Worm (Caenorhabditis elegans) whole organism, L1 larva: ENCODE data around the gene cct-6.
A peak's percentile ranks its signal among the peaks of the same experiment; 100 is the strongest.

ENCODE experiments used
- Y116A8C.19 ChIP-seq: sonication (generic microtip); optimal IDR thresholded peaks from 2 replicates; lab custom pipeline; 2016; ENCODE audit warnings: missing compliant biosample characterization, missing genetic modification characterization, borderline replicate concordance
- aly-2 ChIP-seq: fragments of 150-350 bp; optimal IDR thresholded peaks from 2 replicates; lab custom pipeline; 2014; ENCODE audit warnings: missing biosample characterization, missing genetic modification characterization
- ama-1 ChIP-seq: fragments of 150-350 bp; optimal IDR thresholded peaks from 2 replicates; lab custom pipeline; 2014
- blmp-1 ChIP-seq: fragments of 150-350 bp; optimal IDR thresholded peaks from 2 replicates; lab custom pipeline; 2014; ENCODE audit warnings: missing biosample characterization, missing genetic modification characterization
- ceh-63 ChIP-seq: fragments of 200-800 bp; sonication (Bioruptor generic); optimal IDR thresholded peaks from 2 replicates; lab custom pipeline; 2018; ENCODE audit warnings: mild to moderate bottlenecking, missing genetic modification characterization, missing compliant biosample characterization
- ceh-8 ChIP-seq: fragments of 200-800 bp; sonication (Bioruptor generic); optimal IDR thresholded peaks from 2 replicates; lab custom pipeline; 2018; ENCODE audit warnings: mild to moderate bottlenecking, missing genetic modification characterization, moderate library complexity, missing compliant biosample characterization
- ceh-88 ChIP-seq: fragments of 200-800 bp; sonication (Bioruptor generic); IDR thresholded peaks from 2 replicates; pipeline ENCODE4 v1.3.6; 2022; ENCODE audit warnings: missing genetic modification characterization, missing compliant biosample characterization
- dpl-1 ChIP-seq, 3 experiments: fragments of 150-350 bp in 2 of 3; sonication (generic microtip) in 1 of 3; optimal IDR thresholded peaks; 2 replicates each; lab custom pipeline; 2014 to 2017; ENCODE audit warnings: missing biosample characterization in 3 of 3, missing genetic modification characterization in 3 of 3, missing genetic modification reagents in 3 of 3
- dsc-1 ChIP-seq: sonication (generic microtip); optimal IDR thresholded peaks from 2 replicates; lab custom pipeline; 2016; ENCODE audit warnings: mild to moderate bottlenecking, missing genetic modification characterization, missing compliant biosample characterization
- efl-1 ChIP-seq, 4 experiments: fragments of 150-350 bp; optimal IDR thresholded peaks in 3 of 4; peaks in 1 of 4; 1 replicate in 1 of 4; 2 replicates in 3 of 4; lab custom pipeline; 2014; ENCODE audit warnings: missing biosample characterization in 2 of 4, missing genetic modification characterization in 2 of 4, missing genetic modification reagents in 2 of 4
- egl-27 ChIP-seq, 2 experiments: fragments of 150-350 bp in 1 of 2; sonication (generic microtip); optimal IDR thresholded peaks; 3 replicates each; lab custom pipeline; 2017 to 2018; ENCODE audit warnings: missing biosample characterization in 2 of 2, missing genetic modification characterization in 2 of 2, missing genetic modification reagents in 2 of 2
- elt-2 ChIP-seq: sonication (generic microtip); optimal IDR thresholded peaks from 2 replicates; lab custom pipeline; 2016; ENCODE audit warnings: missing genetic modification characterization, mild to moderate bottlenecking, inconsistent platforms, missing compliant biosample characterization, missing genetic modification reagents
- ets-5 ChIP-seq: fragments of 200-800 bp; sonication (Bioruptor generic); IDR thresholded peaks from 2 replicates; pipeline ENCODE4 v1.3.6; 2022; ENCODE audit warnings: missing genetic modification characterization, missing compliant biosample characterization
- fkh-4 ChIP-seq: sonication (generic microtip); optimal IDR thresholded peaks from 2 replicates; lab custom pipeline; 2016; ENCODE audit warnings: missing compliant biosample characterization, missing genetic modification characterization, borderline replicate concordance
- hlh-4 ChIP-seq: sonication (generic microtip); optimal IDR thresholded peaks from 2 replicates; lab custom pipeline; 2016; ENCODE audit warnings: mild to moderate bottlenecking, missing genetic modification characterization, missing compliant biosample characterization
- irx-1 ChIP-seq: sonication (generic microtip); optimal IDR thresholded peaks from 2 replicates; lab custom pipeline; 2016; ENCODE audit warnings: missing genetic modification characterization, missing compliant biosample characterization
- jun-1 ChIP-seq: fragments of 150-350 bp; optimal IDR thresholded peaks from 2 replicates; lab custom pipeline; 2014; ENCODE audit warnings: missing biosample characterization, missing genetic modification reagents, missing genetic modification characterization
- lin-13 ChIP-seq: fragments of 150-350 bp; optimal IDR thresholded peaks from 2 replicates; lab custom pipeline; 2014; ENCODE audit warnings: missing biosample characterization, missing genetic modification reagents, missing genetic modification characterization
- lin-35 ChIP-seq, 2 experiments: fragments of 150-350 bp; optimal IDR thresholded peaks; 2 replicates each; lab custom pipeline; 2014; ENCODE audit warnings: missing biosample characterization in 2 of 2, missing genetic modification characterization in 2 of 2, missing genetic modification reagents in 2 of 2
- lir-3 ChIP-seq: sonication (generic microtip); optimal IDR thresholded peaks from 2 replicates; lab custom pipeline; 2016; ENCODE audit warnings: mild to moderate bottlenecking, missing genetic modification characterization, moderate library complexity, missing compliant biosample characterization; ENCODE audit not compliant: poor library complexity
- lsy-2 ChIP-seq, 2 experiments: fragments of 150-350 bp; optimal IDR thresholded peaks; 2 replicates each; lab custom pipeline; 2014; ENCODE audit warnings: missing biosample characterization in 2 of 2, missing genetic modification characterization in 2 of 2
- mab-9 ChIP-seq: fragments of 200-800 bp; sonication (Bioruptor generic); IDR thresholded peaks from 2 replicates; pipeline ENCODE4 v1.3.6; 2022; ENCODE audit warnings: missing genetic modification reagents, missing genetic modification characterization, missing compliant biosample characterization
- mep-1 ChIP-seq: fragments of 150-350 bp; optimal IDR thresholded peaks from 2 replicates; lab custom pipeline; 2014; ENCODE audit warnings: missing biosample characterization, missing genetic modification characterization
- nhr-11 ChIP-seq: fragments of 150-350 bp; optimal IDR thresholded peaks from 2 replicates; lab custom pipeline; 2014; ENCODE audit warnings: missing biosample characterization, missing genetic modification characterization
- nhr-19 ChIP-seq: fragments of 200-800 bp; sonication (Bioruptor generic); conservative IDR thresholded peaks from 2 replicates; pipeline ENCODE4 v1.3.6; 2022; ENCODE audit warnings: missing genetic modification characterization, missing compliant biosample characterization
- nhr-237 ChIP-seq: fragments of 150-350 bp; optimal IDR thresholded peaks from 2 replicates; lab custom pipeline; 2014; ENCODE audit warnings: missing biosample characterization, missing genetic modification characterization
- nhr-28 ChIP-seq: fragments of 150-350 bp; optimal IDR thresholded peaks from 2 replicates; lab custom pipeline; 2014; ENCODE audit warnings: missing biosample characterization, missing genetic modification characterization
- nhr-47 ChIP-seq: sonication (generic microtip); optimal IDR thresholded peaks from 2 replicates; lab custom pipeline; 2016; ENCODE audit warnings: mild to moderate bottlenecking, missing genetic modification characterization, moderate library complexity, missing compliant biosample characterization
- nhr-71 ChIP-seq: sonication (generic microtip); optimal IDR thresholded peaks from 2 replicates; lab custom pipeline; 2016; ENCODE audit warnings: mild to moderate bottlenecking, missing genetic modification characterization, moderate library complexity, missing compliant biosample characterization
- nhr-76 ChIP-seq: sonication (generic microtip); optimal IDR thresholded peaks from 2 replicates; lab custom pipeline; 2017; ENCODE audit warnings: missing biosample characterization, missing genetic modification characterization
- nhr-77 ChIP-seq: fragments of 150-350 bp; optimal IDR thresholded peaks from 2 replicates; lab custom pipeline; 2014; ENCODE audit warnings: missing biosample characterization, missing genetic modification characterization
- nhr-84 ChIP-seq: sonication (generic microtip); optimal IDR thresholded peaks from 2 replicates; lab custom pipeline; 2017; ENCODE audit warnings: missing biosample characterization, missing genetic modification characterization
- nhr-85 ChIP-seq: sonication (generic microtip); peaks from one replicate; lab custom pipeline; 2016; ENCODE audit warnings: missing genetic modification characterization, inconsistent platforms, missing compliant biosample characterization
- pqm-1 ChIP-seq: sonication (generic microtip); optimal IDR thresholded peaks from 3 replicates; lab custom pipeline; 2017; ENCODE audit warnings: missing biosample characterization, missing genetic modification characterization
- skn-1 ChIP-seq: fragments of 150-350 bp; optimal IDR thresholded peaks from 2 replicates; lab custom pipeline; 2014; ENCODE audit warnings: missing biosample characterization, missing genetic modification characterization
- sptf-1 ChIP-seq: fragments of 150-350 bp; optimal IDR thresholded peaks from 2 replicates; lab custom pipeline; 2014; ENCODE audit warnings: missing biosample characterization, missing genetic modification characterization
- swsn-7 ChIP-seq: sonication (generic microtip); optimal IDR thresholded peaks from 2 replicates; lab custom pipeline; 2016; ENCODE audit warnings: missing genetic modification characterization, missing compliant biosample characterization
- tlp-1 ChIP-seq: fragments of 150-350 bp; optimal IDR thresholded peaks from 2 replicates; lab custom pipeline; 2014; ENCODE audit warnings: missing biosample characterization, missing genetic modification characterization
- unc-30 ChIP-seq: sonication (generic microtip); optimal IDR thresholded peaks from 2 replicates; lab custom pipeline; 2017; ENCODE audit warnings: missing biosample characterization, missing genetic modification characterization
- unc-62 ChIP-seq: fragments of 150-350 bp; optimal IDR thresholded peaks from 2 replicates; lab custom pipeline; 2014; ENCODE audit warnings: missing biosample characterization, missing genetic modification reagents, missing genetic modification characterization
- unc-86 ChIP-seq: sonication (generic microtip); optimal IDR thresholded peaks from 2 replicates; lab custom pipeline; 2016; ENCODE audit warnings: missing genetic modification characterization, missing compliant biosample characterization
- xbp-1 ChIP-seq: sonication (generic microtip); optimal IDR thresholded peaks from 2 replicates; lab custom pipeline; 2016; ENCODE audit warnings: missing genetic modification characterization, missing compliant biosample characterization
- zag-1 ChIP-seq: fragments of 150-350 bp; optimal IDR thresholded peaks from 2 replicates; lab custom pipeline; 2014; ENCODE audit warnings: missing biosample characterization, missing genetic modification characterization
- ztf-11 ChIP-seq, 2 experiments: sonication (generic microtip); optimal IDR thresholded peaks; 2 replicates each; lab custom pipeline; 2016 to 2017; ENCODE audit warnings: missing genetic modification characterization in 2 of 2, missing biosample characterization in 1 of 2, missing compliant biosample characterization in 1 of 2

cct-6 gene

ce11 chrIII:5868401-5868800 is 12.9 kb upstream of the cct-6 start, which contains the start of gene eng-1:
Gene eng-1, minus strand, starts transcription at chrIII:5868501.
- no peak for TF ChIP-seq ets-5 (GFP tag; lab: Robert Waterston, UW)
- TF ChIP-seq skn-1 (tag; lab: Kevin White, UChicago): no peak
- no peak for TF ChIP-seq lir-3 (tag; lab: Kevin White, UChicago)
- no peak for TF ChIP-seq nhr-47 (tag; lab: Kevin White, UChicago)
- TF ChIP-seq xbp-1 (tag; lab: Kevin White, UChicago): no peak
- TF ChIP-seq sptf-1 (tag; lab: Kevin White, UChicago): no peak
- no peak for TF ChIP-seq jun-1 (tag; lab: Kevin White, UChicago)
- TF ChIP-seq dsc-1: no peak

ce11 chrIII:5864270-5864669 is 8.8 kb upstream of the cct-6 start, which contains the start of gene rabn-5:
Gene rabn-5, plus strand, starts transcription at chrIII:5864553.
- TF ChIP-seq mep-1 (tag; lab: Kevin White, UChicago) (peak; percentile 16), efl-1 (optimal IDR thresholded peaks at IDR 0.05; lab: Kevin White, UChicago) (peak; percentile 13 to 19), efl-1 (GFP tag; optimal IDR thresholded peaks at IDR 0.05 in 1 of 2; lab: Kevin White, UChicago) (peak in 1 of 2 experiments; percentile 51), nhr-28 (tag; lab: Kevin White, UChicago) (no peak), lsy-2 (tag; optimal IDR thresholded peaks at IDR 0.05; lab: Kevin White, UChicago) (peak in 1 of 2 experiments; percentile 2), nhr-84 (no peak), aly-2 (no peak), ets-5 (GFP tag; lab: Robert Waterston, UW) (no peak), dpl-1 (GFP tag; optimal IDR thresholded peaks at IDR 0.05; lab: Kevin White, UChicago) (peak in 1 of 3 experiments; percentile 59)

ce11 chrIII:5863774-5864173 is 8.3 kb upstream of the cct-6 start, which contains the start of gene dnpp-1:
Gene dnpp-1, minus strand, starts transcription at chrIII:5863803.
- TF ChIP-seq lin-35 (GFP tag; optimal IDR thresholded peaks at IDR 0.05; lab: Kevin White, UChicago) (peak in 1 of 2 experiments; percentile 25), ama-1 (no peak), nhr-76 (no peak), tlp-1 (tag; lab: Kevin White, UChicago) (peak; percentile 25), elt-2 (tag; lab: Kevin White, UChicago) (peak; percentile 78), blmp-1 (tag; lab: Kevin White, UChicago) (peak; percentile 62), fkh-4 (tag; lab: Kevin White, UChicago) (no peak), ceh-8 (GFP tag; lab: Kevin White, UChicago) (no peak), pqm-1 (tag; lab: Kevin White, UChicago) (peak; percentile 36), unc-30 (tag; lab: Kevin White, UChicago) (no peak)
- TF ChIP-seq, all 84 proteins: peak for 5

ce11 chrIII:5859008-5859407 is 3.5 kb upstream of the cct-6 start, which contains the start of gene dpf-4:
Gene dpf-4, plus strand, starts transcription at chrIII:5859308.
- TF ChIP-seq nhr-76 (no peak), efl-1 (optimal IDR thresholded peaks at IDR 0.05; lab: Kevin White, UChicago) (no peak), efl-1 (GFP tag; optimal IDR thresholded peaks at IDR 0.05 in 1 of 2; lab: Kevin White, UChicago) (peak in 1 of 2 experiments; percentile 75)
- TF ChIP-seq, all 84 proteins: peak for 1

ce11 chrIII:5853240-5853639 is 2.2 kb downstream of the cct-6 start, which contains the start of gene ddx-23:
Gene ddx-23, minus strand, starts transcription at chrIII:5853269.
- TF ChIP-seq nhr-85 (tag; lab: Kevin White, UChicago): no peak
- no peak for TF ChIP-seq unc-62 (GFP tag; lab: Kevin White, UChicago)
- no peak for TF ChIP-seq nhr-11
- no peak for TF ChIP-seq nhr-77 (tag; lab: Kevin White, UChicago)
- no peak for TF ChIP-seq nhr-237 (tag; lab: Kevin White, UChicago)
- TF ChIP-seq irx-1: no peak
- TF ChIP-seq ceh-88 (GFP tag; lab: Robert Waterston, UW): no peak
- peak; percentile 16 for TF ChIP-seq xbp-1 (tag; lab: Kevin White, UChicago)
- 0 out of 2 replicates have a peak, but pooled peaks have one; percentile 2 for TF ChIP-seq nhr-19 (GFP tag; lab: Robert Waterston, UW)
- TF ChIP-seq zag-1: no peak
- peak; percentile 12 for TF ChIP-seq swsn-7 (tag; lab: Kevin White, UChicago)
- no peak for TF ChIP-seq blmp-1 (tag; lab: Kevin White, UChicago)
- no peak for TF ChIP-seq hlh-4 (tag; lab: Kevin White, UChicago)
- peak; percentile 55 for TF ChIP-seq nhr-47 (tag; lab: Kevin White, UChicago)
- no peak for TF ChIP-seq ceh-63 (GFP tag; lab: Kevin White, UChicago)
- TF ChIP-seq Y116A8C.19 (tag; lab: Kevin White, UChicago): no peak
- TF ChIP-seq fkh-4 (tag; lab: Kevin White, UChicago): no peak
- TF ChIP-seq mab-9 (GFP tag; lab: Robert Waterston, UW): 0 out of 2 replicates have a peak, but pooled peaks have one; percentile 6
- TF ChIP-seq egl-27 (tag; optimal IDR thresholded peaks at IDR 0.05; lab: Kevin White, UChicago): no peak
- peak; percentile 54 for TF ChIP-seq nhr-71
- peak in 1 of 2 experiments; percentile 46 for TF ChIP-seq ztf-11 (tag; optimal IDR thresholded peaks at IDR 0.05; lab: Kevin White, UChicago)
- no peak for TF ChIP-seq tlp-1 (tag; lab: Kevin White, UChicago)
- TF ChIP-seq unc-86: no peak
- peak; percentile 10 for TF ChIP-seq lin-13 (GFP tag; lab: Kevin White, UChicago)
